Fruit fly (Drosophila melanogaster) whole organism, embryonic: Measurements from ENCODE around the gene TFAM.
A peak's percentile ranks its signal among the peaks of the same experiment; 100 is the strongest.

ENCODE experiments used
- Abd-B ChIP-seq: fragments of 200-800 bp; sonication (Bioruptor generic); optimal IDR thresholded peaks from 2 replicates; lab custom pipeline; 2018; ENCODE audit warnings: missing biosample characterization, mild to moderate bottlenecking, missing genetic modification characterization, moderate library complexity
- Awh ChIP-seq: fragments of 200-800 bp; sonication (Bioruptor generic); IDR thresholded peaks from 2 replicates; pipeline ENCODE4, ENCODE4 v1.3.6; 2022; ENCODE audit warnings: missing biosample characterization, missing genetic modification characterization
- Bdp1 ChIP-seq: fragments of 200-800 bp; sonication (Bioruptor generic); optimal IDR thresholded peaks from 3 replicates; lab custom pipeline; 2016; ENCODE audit warnings: missing biosample characterization, missing genetic modification characterization
- C15 ChIP-seq: fragments of 200-800 bp; sonication (Bioruptor generic); IDR thresholded peaks from 3 replicates; pipeline ENCODE4 v1.3.6; 2022; ENCODE audit warnings: missing biosample characterization, missing genetic modification characterization
- CG11398 ChIP-seq: fragments of 200-800 bp; sonication (Bioruptor generic); optimal IDR thresholded peaks from 2 replicates; lab custom pipeline; 2016; ENCODE audit warnings: missing biosample characterization, missing genetic modification characterization
- CG12155 ChIP-seq: fragments of 200-800 bp; sonication (Bioruptor generic); optimal IDR thresholded peaks from 3 replicates; lab custom pipeline; 2016; ENCODE audit warnings: missing biosample characterization, missing genetic modification characterization
- CG12236 ChIP-seq: fragments of 200-800 bp; sonication (Bioruptor generic); optimal IDR thresholded peaks from 2 replicates; lab custom pipeline; 2016; ENCODE audit warnings: missing biosample characterization, missing genetic modification characterization
- CG12391 ChIP-seq: fragments of 200-800 bp; sonication (Bioruptor generic); optimal IDR thresholded peaks from 3 replicates; lab custom pipeline; 2018; ENCODE audit warnings: missing biosample characterization, mild to moderate bottlenecking, missing genetic modification characterization, moderate library complexity
- CG1647 ChIP-seq: fragments of 200-800 bp; sonication (Bioruptor generic); optimal IDR thresholded peaks from 3 replicates; lab custom pipeline; 2016; ENCODE audit warnings: missing biosample characterization, missing genetic modification characterization
- CG17186 ChIP-seq: fragments of 200-800 bp; sonication (Bioruptor generic); optimal IDR thresholded peaks from 3 replicates; lab custom pipeline; 2017; ENCODE audit warnings: missing biosample characterization, missing genetic modification reagents, missing genetic modification characterization
- CG17912 ChIP-seq: fragments of 200-800 bp; sonication (Bioruptor generic); optimal IDR thresholded peaks from 2 replicates; lab custom pipeline; 2018; ENCODE audit warnings: missing biosample characterization, mild to moderate bottlenecking, missing genetic modification characterization
- CG4404 ChIP-seq: fragments of 200-800 bp; sonication (Bioruptor generic); IDR thresholded peaks from 2 replicates; pipeline ENCODE4 v1.3.6; 2022; ENCODE audit warnings: missing biosample characterization, missing genetic modification characterization
- CG5245 ChIP-seq: fragments of 200-800 bp; sonication (Bioruptor generic); optimal IDR thresholded peaks from 3 replicates; lab custom pipeline; 2016; ENCODE audit warnings: missing biosample characterization, missing genetic modification characterization
- CG6791 ChIP-seq: fragments of 200-800 bp; sonication (Bioruptor generic); IDR thresholded peaks from 3 replicates; pipeline ENCODE4 v1.3.6; 2022; ENCODE audit warnings: missing biosample characterization, missing genetic modification characterization; ENCODE audit not compliant: partially characterized antibody
- CG8388 ChIP-seq: fragments of 200-800 bp; sonication (Bioruptor generic); optimal IDR thresholded peaks from 2 replicates; lab custom pipeline; 2019; ENCODE audit warnings: missing biosample characterization, mild to moderate bottlenecking, missing genetic modification characterization, moderate library complexity
- CkIIα-i1 ChIP-seq: fragments of 200-800 bp; sonication (Bioruptor generic); IDR thresholded peaks from 2 replicates; pipeline ENCODE4 v1.3.6; 2022; ENCODE audit warnings: missing biosample characterization, missing genetic modification characterization
- CrebB ChIP-seq: fragments of 200-800 bp; sonication (Bioruptor generic); optimal IDR thresholded peaks from 3 replicates; lab custom pipeline; 2018; ENCODE audit warnings: missing biosample characterization, mild to moderate bottlenecking, missing genetic modification characterization
- Dbx ChIP-seq: fragments of 200-800 bp; sonication (Bioruptor generic); IDR thresholded peaks from 3 replicates; pipeline ENCODE4 v1.3.6; 2022; ENCODE audit warnings: missing biosample characterization, missing genetic modification characterization
- Elba2 ChIP-seq: fragments of 200-800 bp; sonication (Bioruptor generic); optimal IDR thresholded peaks from 3 replicates; lab custom pipeline; 2016; ENCODE audit warnings: missing biosample characterization, missing genetic modification characterization
- Ets65A ChIP-seq: fragments of 200-800 bp; sonication (Bioruptor generic); peaks from one replicate; lab custom pipeline; 2016; ENCODE audit warnings: missing biosample characterization, missing genetic modification characterization
- Gug ChIP-seq: fragments of 200-800 bp; sonication (Bioruptor generic); IDR thresholded peaks from 4 replicates; pipeline ENCODE4 v1.3.6; 2022; ENCODE audit warnings: missing biosample characterization, missing genetic modification characterization
- H15 ChIP-seq: fragments of 200-800 bp; sonication (Bioruptor generic); IDR thresholded peaks from 3 replicates; pipeline ENCODE4 v1.3.6; 2022; ENCODE audit warnings: missing biosample characterization, missing genetic modification characterization
- HLHmδ ChIP-seq: fragments of 200-800 bp; sonication (Bioruptor generic); optimal IDR thresholded peaks from 2 replicates; lab custom pipeline; 2018; ENCODE audit warnings: missing biosample characterization, mild to moderate bottlenecking, missing genetic modification characterization, moderate library complexity
- HmgD ChIP-seq: fragments of 200-800 bp; sonication (Bioruptor generic); optimal IDR thresholded peaks from 3 replicates; lab custom pipeline; 2016; ENCODE audit warnings: missing biosample characterization, missing genetic modification characterization
- Oaz ChIP-seq: fragments of 200-800 bp; sonication (Bioruptor generic); IDR thresholded peaks from 2 replicates; pipeline ENCODE4 v1.3.6; 2022; ENCODE audit warnings: missing biosample characterization, missing genetic modification characterization
- Sin3A ChIP-seq: fragments of >200 bp; optimal IDR thresholded peaks from 2 replicates; lab custom pipeline; 2018
- Stat92E ChIP-seq, 3 experiments: fragments of >200 bp in 2 of 3; fragments of 200-800 bp in 1 of 3; sonication (Bioruptor generic) in 1 of 3; optimal IDR thresholded peaks; 2 replicates each; lab custom pipeline; 2017 to 2019; ENCODE audit warnings: missing biosample characterization in 3 of 3, missing genetic modification characterization in 3 of 3, mild to moderate bottlenecking in 1 of 3, moderate library complexity in 1 of 3
- ac ChIP-seq: fragments of 200-800 bp; sonication (Bioruptor generic); optimal IDR thresholded peaks from 3 replicates; lab custom pipeline; 2017; ENCODE audit warnings: missing biosample characterization, mild to moderate bottlenecking, missing genetic modification characterization
- aop ChIP-seq: fragments of 200-800 bp; sonication (Bioruptor generic); IDR thresholded peaks from 2 replicates; pipeline ENCODE4 v1.3.6; 2022; ENCODE audit warnings: missing biosample characterization, missing genetic modification characterization
- btn ChIP-seq: fragments of 200-800 bp; sonication (Bioruptor generic); optimal IDR thresholded peaks from 2 replicates; lab custom pipeline; 2016; ENCODE audit warnings: missing biosample characterization, missing genetic modification characterization
- cas ChIP-seq: fragments of 200-800 bp; sonication (Bioruptor generic); IDR thresholded peaks from 2 replicates; pipeline ENCODE4 v1.3.6; 2022; ENCODE audit warnings: missing biosample characterization, missing genetic modification characterization
- da ChIP-seq: fragments of 200-800 bp; sonication (Bioruptor generic); optimal IDR thresholded peaks from 2 replicates; lab custom pipeline; 2016; ENCODE audit warnings: missing biosample characterization, missing genetic modification characterization
- danr ChIP-seq: fragments of 200-800 bp; sonication (Bioruptor generic); IDR thresholded peaks from 2 replicates; pipeline ENCODE4 v1.3.6; 2022; ENCODE audit warnings: missing biosample characterization, missing genetic modification characterization
- dimm ChIP-seq: fragments of 200-800 bp; sonication (Bioruptor generic); IDR thresholded peaks from 2 replicates; pipeline ENCODE4 v1.3.6; 2022; ENCODE audit warnings: missing biosample characterization, missing genetic modification characterization
- eyg ChIP-seq: fragments of 200-800 bp; sonication (Bioruptor generic); optimal IDR thresholded peaks from 3 replicates; lab custom pipeline; 2016; ENCODE audit warnings: missing biosample characterization, missing genetic modification characterization
- fd102C ChIP-seq: fragments of 200-800 bp; sonication (Bioruptor generic); optimal IDR thresholded peaks from 2 replicates; lab custom pipeline; 2018; ENCODE audit warnings: missing biosample characterization, mild to moderate bottlenecking, missing genetic modification characterization, moderate library complexity
- gcm ChIP-seq: fragments of 200-800 bp; sonication (Bioruptor generic); optimal IDR thresholded peaks from 2 replicates; lab custom pipeline; 2019; ENCODE audit warnings: missing biosample characterization, mild to moderate bottlenecking, missing genetic modification characterization, moderate library complexity
- grau ChIP-seq: fragments of 200-800 bp; optimal IDR thresholded peaks from 3 replicates; lab custom pipeline; 2019; ENCODE audit warnings: missing biosample characterization, mild to moderate bottlenecking, missing genetic modification characterization, moderate library complexity
- gro ChIP-seq: fragments of 200-800 bp; sonication (Bioruptor generic); optimal IDR thresholded peaks from 2 replicates; lab custom pipeline; 2016; ENCODE audit warnings: missing biosample characterization, missing genetic modification characterization
- gsb ChIP-seq: fragments of 200-800 bp; sonication (Bioruptor generic); IDR thresholded peaks from 2 replicates; pipeline ENCODE4 v1.3.6; 2022; ENCODE audit warnings: missing biosample characterization, missing genetic modification characterization
- lab ChIP-seq: fragments of 200-800 bp; sonication (Bioruptor generic); optimal IDR thresholded peaks from 3 replicates; lab custom pipeline; 2017; ENCODE audit warnings: missing biosample characterization, missing genetic modification characterization, mild to moderate bottlenecking, moderate library complexity, missing genetic modification reagents
- lmd ChIP-seq: fragments of 200-800 bp; sonication (Bioruptor generic); IDR thresholded peaks from 2 replicates; pipeline ENCODE4 v1.3.6; 2022; ENCODE audit warnings: missing biosample characterization, missing genetic modification characterization
- org-1 ChIP-seq: fragments of 200-800 bp; sonication (Bioruptor generic); optimal IDR thresholded peaks from 2 replicates; lab custom pipeline; 2017; ENCODE audit warnings: missing biosample characterization, missing genetic modification characterization
- peb ChIP-seq: fragments of 200-800 bp; sonication (Bioruptor generic); IDR thresholded peaks from 2 replicates; pipeline ENCODE4 v1.3.6; 2022; ENCODE audit warnings: missing biosample characterization, missing genetic modification characterization
- pho ChIP-seq: fragments of 200-800 bp; sonication (Bioruptor generic); optimal IDR thresholded peaks from 2 replicates; lab custom pipeline; 2016; ENCODE audit warnings: missing biosample characterization, missing genetic modification characterization
- pum ChIP-seq: fragments of 200-800 bp; sonication (Bioruptor generic); optimal IDR thresholded peaks from 2 replicates; lab custom pipeline; 2016; ENCODE audit warnings: missing biosample characterization, missing genetic modification characterization
- row ChIP-seq: fragments of 200-800 bp; sonication (Bioruptor generic); IDR thresholded peaks from 3 replicates; pipeline ENCODE4 v1.3.6; 2022; ENCODE audit warnings: missing biosample characterization, missing genetic modification characterization
- sim ChIP-seq: fragments of 200-800 bp; sonication (Bioruptor generic); IDR thresholded peaks from 2 replicates; pipeline ENCODE4 v1.3.6; 2022; ENCODE audit warnings: missing biosample characterization, missing genetic modification characterization
- sob ChIP-seq: fragments of 200-800 bp; sonication (Bioruptor generic); IDR thresholded peaks from 2 replicates; pipeline ENCODE4 v1.3.6; 2022; ENCODE audit warnings: missing biosample characterization, missing genetic modification characterization
- tap ChIP-seq: fragments of 200-800 bp; optimal IDR thresholded peaks from 3 replicates; lab custom pipeline; 2019; ENCODE audit warnings: missing biosample characterization, mild to moderate bottlenecking, missing genetic modification characterization, moderate library complexity
- tgo ChIP-seq: fragments of 200-800 bp; sonication (Bioruptor generic); IDR thresholded peaks from 3 replicates; pipeline ENCODE4 v1.3.6; 2022; ENCODE audit warnings: missing biosample characterization, missing genetic modification characterization
- twi ChIP-seq: fragments of 200-800 bp; optimal IDR thresholded peaks from 2 replicates; lab custom pipeline; 2019; ENCODE audit warnings: missing biosample characterization, mild to moderate bottlenecking, missing genetic modification characterization, moderate library complexity
- wek ChIP-seq: fragments of 200-800 bp; sonication (Bioruptor generic); optimal IDR thresholded peaks from 3 replicates; lab custom pipeline; 2018; ENCODE audit warnings: missing biosample characterization, mild to moderate bottlenecking, missing genetic modification characterization, moderate library complexity

The TFAM gene

dm6 chr3R:20555720-20556280 lies 21.0 kb downstream of the TFAM start (continued):
- TF ChIP-seq fd102C (GFP tag; lab: Kevin White, UChicago) = peak; percentile 13
- peak; percentile 43 for TF ChIP-seq gcm (GFP tag; lab: Kevin White, UChicago)
- TF ChIP-seq CkIIα-i1 (GFP tag; lab: Robert Waterston, UW) = no peak
- TF ChIP-seq CG4404 (GFP tag; lab: Robert Waterston, UW) = no peak
- TF ChIP-seq CG8388 = no peak
- no peak for TF ChIP-seq HmgD (GFP tag; lab: Kevin White, UChicago)
- TF ChIP-seq C15 (GFP tag; lab: Robert Waterston, UW) = no peak
- no peak for TF ChIP-seq Bdp1 (GFP tag; lab: Kevin White, UChicago)
- no peak for TF ChIP-seq tap (tag; lab: Kevin White, UChicago)
- no peak for TF ChIP-seq CG17186 (GFP tag; lab: Kevin White, UChicago)
- TF ChIP-seq pum = no peak
- no peak for TF ChIP-seq pho (GFP tag; lab: Kevin White, UChicago)
- no peak for TF ChIP-seq CG5245 (GFP tag; lab: Kevin White, UChicago)
- TF ChIP-seq CG1647 (GFP tag; lab: Kevin White, UChicago) = no peak
- TF ChIP-seq peb (GFP tag; lab: Robert Waterston, UW) = no peak
- no peak for TF ChIP-seq btn (GFP tag; lab: Kevin White, UChicago)
- no peak for TF ChIP-seq row (GFP tag; lab: Robert Waterston, UW)
- no peak for TF ChIP-seq Elba2
- TF ChIP-seq sim (GFP tag; lab: Robert Waterston, UW) = 0 out of 2 replicates have a peak, but pooled peaks have one; percentile 24
- no peak for TF ChIP-seq ac (GFP tag; lab: Kevin White, UChicago)
- TF ChIP-seq Dbx (GFP tag; lab: Robert Waterston, UW) = no peak
- no peak for TF ChIP-seq Sin3A (lab: Kevin White, UChicago)
- TF ChIP-seq CG12155 (GFP tag; lab: Kevin White, UChicago) = no peak
- TF ChIP-seq cas (GFP tag; lab: Robert Waterston, UW) = no peak
- TF ChIP-seq CrebB = peak; percentile 60
- TF ChIP-seq gsb (GFP tag; lab: Robert Waterston, UW) = no peak
- TF ChIP-seq CG12236 (GFP tag; lab: Kevin White, UChicago) = no peak
- TF ChIP-seq grau = no peak
- no peak for TF ChIP-seq gro (GFP tag; lab: Kevin White, UChicago)
- TF ChIP-seq Oaz = no peak
- TF ChIP-seq Awh = peak; percentile 35; the same call in 1 of the 2 replicates
- peak; percentile 91 for TF ChIP-seq wek
- TF ChIP-seq CG12391 (tag; lab: Kevin White, UChicago) = no peak
- no peak for TF ChIP-seq dimm (GFP tag; lab: Robert Waterston, UW)
- TF ChIP-seq Stat92E (GFP tag; optimal IDR thresholded peaks at IDR 0.05; lab: Kevin White, UChicago) = peak in 1 of 3 experiments; percentile 37
- no peak for TF ChIP-seq aop
- TF ChIP-seq org-1 = no peak
- TF ChIP-seq lab (GFP tag; lab: Kevin White, UChicago) = no peak
- TF ChIP-seq tgo (GFP tag; lab: Robert Waterston, UW) = no peak
- peak; percentile 80 for TF ChIP-seq CG17912 (GFP tag; lab: Kevin White, UChicago)
- TF ChIP-seq lmd (GFP tag; lab: Robert Waterston, UW) = no peak
- no peak for TF ChIP-seq CG6791
- no peak for TF ChIP-seq CG11398 (GFP tag; lab: Kevin White, UChicago)
- 0 out of 3 replicates have a peak, but pooled peaks have one; percentile 4 for TF ChIP-seq H15 (GFP tag; lab: Robert Waterston, UW)
- peak; percentile 89 for TF ChIP-seq HLHmδ (GFP tag; lab: Kevin White, UChicago)
- TF ChIP-seq da (GFP tag; lab: Kevin White, UChicago) = no peak
- TF ChIP-seq danr (GFP tag; lab: Robert Waterston, UW) = peak; percentile 33; the same call in 1 of the 2 replicates
- TF ChIP-seq Abd-B (GFP tag; lab: Kevin White, UChicago) = no peak
- no peak for TF ChIP-seq Ets65A (GFP tag; lab: Kevin White, UChicago)
- no peak for TF ChIP-seq eyg
- no peak for TF ChIP-seq Gug (GFP tag; lab: Robert Waterston, UW)
- no peak for TF ChIP-seq twi
- TF ChIP-seq sob (GFP tag; lab: Robert Waterston, UW) = no peak
